Fruit fly (Drosophila melanogaster) whole organism, pupa: ENCODE results near the gene PpD6.

Experiments used
- CG10348 ChIP-seq: fragments of 200-800 bp; sonication (Bioruptor generic); IDR thresholded peaks from 2 replicates; pipeline ENCODE4 v1.3.6; 2022; ENCODE audit warnings: missing biosample characterization, missing genetic modification characterization
- CG13204 ChIP-seq: fragments of 200-800 bp; sonication (Bioruptor generic); optimal IDR thresholded peaks from 2 replicates; lab custom pipeline; 2018; ENCODE audit warnings: missing biosample characterization, mild to moderate bottlenecking, missing genetic modification characterization, moderate library complexity
- CG14655 ChIP-seq: fragments of 200-800 bp; sonication (Bioruptor generic); optimal IDR thresholded peaks from 3 replicates; lab custom pipeline; 2017; ENCODE audit warnings: mild to moderate bottlenecking, missing biosample characterization, missing genetic modification reagents, missing genetic modification characterization
- CG15710 ChIP-seq: fragments of 200-800 bp; sonication (Bioruptor generic); optimal IDR thresholded peaks from 2 replicates; lab custom pipeline; 2018; ENCODE audit warnings: missing biosample characterization, mild to moderate bottlenecking, missing genetic modification characterization, moderate library complexity
- CG17806 ChIP-seq: fragments of 200-800 bp; sonication (Bioruptor generic); optimal IDR thresholded peaks from 2 replicates; lab custom pipeline; 2018; ENCODE audit warnings: missing biosample characterization, mild to moderate bottlenecking, missing genetic modification characterization, moderate library complexity
- CG32121 ChIP-seq: fragments of 200-800 bp; sonication (Bioruptor generic); IDR thresholded peaks from 2 replicates; pipeline ENCODE4 v1.3.6; 2022; ENCODE audit warnings: missing biosample characterization, missing genetic modification characterization
- CG4496 ChIP-seq: fragments of 200-800 bp; sonication (Bioruptor generic); IDR thresholded peaks from 3 replicates; pipeline ENCODE4 v1.3.6; 2022; ENCODE audit warnings: missing biosample characterization, missing genetic modification characterization
- CG8301 ChIP-seq: fragments of 200-800 bp; sonication (Bioruptor generic); optimal IDR thresholded peaks from 2 replicates; lab custom pipeline; 2018; ENCODE audit warnings: missing biosample characterization, mild to moderate bottlenecking, missing genetic modification characterization
- CG9948 ChIP-seq: fragments of 200-800 bp; sonication (Bioruptor generic); optimal IDR thresholded peaks from 2 replicates; lab custom pipeline; 2018; ENCODE audit warnings: missing biosample characterization, mild to moderate bottlenecking, missing genetic modification characterization, moderate library complexity
- EcR ChIP-seq: fragments of 200-800 bp; sonication (Bioruptor generic); optimal IDR thresholded peaks from 3 replicates; lab custom pipeline; 2019; ENCODE audit warnings: missing biosample characterization, missing genetic modification characterization, mild to moderate bottlenecking, moderate library complexity, missing genetic modification reagents
- Pif1A ChIP-seq: fragments of 200-800 bp; sonication (Bioruptor generic); optimal IDR thresholded peaks from 3 replicates; lab custom pipeline; 2016; ENCODE audit warnings: missing biosample characterization, missing genetic modification characterization
- Pif1B ChIP-seq: fragments of 200-800 bp; sonication (Bioruptor generic); optimal IDR thresholded peaks from 3 replicates; lab custom pipeline; 2016; ENCODE audit warnings: missing biosample characterization, missing genetic modification characterization
- fd96Ca ChIP-seq: fragments of 200-800 bp; sonication (Bioruptor generic); IDR thresholded peaks from 3 replicates; pipeline ENCODE4 v1.3.6; 2022; ENCODE audit warnings: missing biosample characterization, missing genetic modification characterization

dm6 chr2L:3127813-3128212 is 18.3 kb downstream of the PpD6 start:
- no peak for TF ChIP-seq Pif1B
- TF ChIP-seq Pif1A, result no peak
- no peak for TF ChIP-seq EcR
- TF ChIP-seq CG9948 (tag; lab: Kevin White, UChicago), result no peak
- TF ChIP-seq CG15710 (tag; lab: Kevin White, UChicago), result no peak
- no peak for TF ChIP-seq CG17806
- no peak for TF ChIP-seq CG4496 (GFP tag; lab: Robert Waterston, UW)
- no peak for TF ChIP-seq CG10348 (GFP tag; lab: Robert Waterston, UW)
- TF ChIP-seq CG8301, result no peak
- TF ChIP-seq CG32121, result no peak
- TF ChIP-seq CG13204 (GFP tag; lab: Kevin White, UChicago), result no peak
- no peak for TF ChIP-seq CG14655 (GFP tag; lab: Kevin White, UChicago)
- no peak for TF ChIP-seq fd96Ca (GFP tag; lab: Robert Waterston, UW)
